Fruit fly (Drosophila melanogaster): ENCODE results near the gene Kap3.
A peak's percentile ranks its signal among the peaks of the same experiment; 100 is the strongest.

The Kap3 gene

dm6 chrX:11325175-11325768 lies 14.6 kb downstream of the Kap3 start, which contains the start of gene Gapvd1:
Gapvd1 (plus strand) TSS chrX:11325385.
- no peak for TF ChIP-seq Hr83 (GFP tag; optimal IDR thresholded peaks at IDR 0.05; ENCODE audit: poor library complexity, severe bottlenecking)
- no peak for TF ChIP-seq sv (GFP tag; optimal IDR thresholded peaks at IDR 0.05)
- no peak for TF ChIP-seq Rel (GFP tag; optimal IDR thresholded peaks at IDR 0.05)
- TF ChIP-seq Rel (tag; optimal IDR thresholded peaks at IDR 0.05) = no peak
- no peak for TF ChIP-seq Dfd (GFP tag; optimal IDR thresholded peaks at IDR 0.05)
- TF ChIP-seq HLH106 (tag; optimal IDR thresholded peaks at IDR 0.05) = no peak
- TF ChIP-seq Abd-B (GFP tag; optimal IDR thresholded peaks at IDR 0.05) = no peak
- peak; percentile 8 for TF ChIP-seq fru (GFP tag; optimal IDR thresholded peaks at IDR 0.05)
- TF ChIP-seq sage (GFP tag; optimal IDR thresholded peaks at IDR 0.05) = no peak
- no peak for TF ChIP-seq Vsx2 (GFP tag; optimal IDR thresholded peaks at IDR 0.05; ENCODE audit: partially characterized antibody)
- no peak for TF ChIP-seq brk (GFP tag; optimal IDR thresholded peaks at IDR 0.05)
- peak; percentile 26 for TF ChIP-seq h (GFP tag; optimal IDR thresholded peaks at IDR 0.05)
- TF ChIP-seq tai (GFP tag; optimal IDR thresholded peaks at IDR 0.05) = no peak
- no peak for TF ChIP-seq Myc (optimal IDR thresholded peaks at IDR 0.05)
- no peak for TF ChIP-seq Sp1 (GFP tag; optimal IDR thresholded peaks at IDR 0.05)
- no peak for TF ChIP-seq usp (GFP tag; optimal IDR thresholded peaks at IDR 0.05)
- peak; percentile 3 for TF ChIP-seq br (GFP tag; optimal IDR thresholded peaks at IDR 0.05)
- no peak for TF ChIP-seq Hr78 (GFP tag; optimal IDR thresholded peaks at IDR 0.05)
- peak; percentile 55 for TF ChIP-seq Hnf4 (GFP tag; optimal IDR thresholded peaks at IDR 0.05)
- TF ChIP-seq N (GFP tag; optimal IDR thresholded peaks at IDR 0.05) = no peak
- no peak for TF ChIP-seq rgr (GFP tag; optimal IDR thresholded peaks at IDR 0.05)
- no peak for TF ChIP-seq GATAd (GFP tag; optimal IDR thresholded peaks at IDR 0.05)
- no peak for TF ChIP-seq pan (optimal IDR thresholded peaks at IDR 0.05)
- peak; percentile 26 for TF ChIP-seq Jra (GFP tag; optimal IDR thresholded peaks at IDR 0.05)
- no peak for TF ChIP-seq OdsH (GFP tag; optimal IDR thresholded peaks at IDR 0.05)
- TF ChIP-seq dsf (GFP tag; optimal IDR thresholded peaks at IDR 0.05; ENCODE audit: borderline replicate concordance) = no peak
- no peak for TF ChIP-seq CG9705 (GFP tag; optimal IDR thresholded peaks at IDR 0.05)
- no peak for TF ChIP-seq CrebA (GFP tag; optimal IDR thresholded peaks at IDR 0.05; ENCODE audit: borderline replicate concordance)
- TF ChIP-seq ey (GFP tag; optimal IDR thresholded peaks at IDR 0.05) = no peak
- TF ChIP-seq dl (GFP tag; optimal IDR thresholded peaks at IDR 0.05; ENCODE audit: insufficient read depth in 1 of 2, partially characterized antibody in 2 of 2) = no peak
- no peak for TF ChIP-seq lola (GFP tag; optimal IDR thresholded peaks at IDR 0.05)
- no peak for TF ChIP-seq psq (GFP tag; optimal IDR thresholded peaks at IDR 0.05)
- TF ChIP-seq Mio (GFP tag; optimal IDR thresholded peaks at IDR 0.05) = no peak
- no peak for TF ChIP-seq jim (GFP tag; optimal IDR thresholded peaks at IDR 0.05)
- no peak for TF ChIP-seq woc (GFP tag; optimal IDR thresholded peaks at IDR 0.05)
- TF ChIP-seq dmrt93B (GFP tag; optimal IDR thresholded peaks at IDR 0.05) = no peak
- TF ChIP-seq CG32264 (GFP tag; optimal IDR thresholded peaks at IDR 0.05) = no peak
- no peak for TF ChIP-seq Dif (GFP tag; optimal IDR thresholded peaks at IDR 0.05; ENCODE audit: partially characterized antibody)
- no peak for TF ChIP-seq foxo (GFP tag; optimal IDR thresholded peaks at IDR 0.05)

- no peak for TF ChIP-seq OdsH (GFP tag; optimal IDR thresholded peaks at IDR 0.05)
- no peak for TF ChIP-seq Vsx2 (GFP tag; optimal IDR thresholded peaks at IDR 0.05; ENCODE audit: partially characterized antibody)
- TF ChIP-seq usp (GFP tag; optimal IDR thresholded peaks at IDR 0.05) = no peak
- TF ChIP-seq foxo (GFP tag; optimal IDR thresholded peaks at IDR 0.05) = no peak
- no peak for TF ChIP-seq Jra (GFP tag; optimal IDR thresholded peaks at IDR 0.05)
- no peak for TF ChIP-seq CrebA (GFP tag; optimal IDR thresholded peaks at IDR 0.05; ENCODE audit: borderline replicate concordance)
- no peak for TF ChIP-seq HLH106 (tag; optimal IDR thresholded peaks at IDR 0.05)
- no peak for TF ChIP-seq woc (GFP tag; optimal IDR thresholded peaks at IDR 0.05)
- TF ChIP-seq Mio (GFP tag; optimal IDR thresholded peaks at IDR 0.05) = no peak
- TF ChIP-seq dl (GFP tag; optimal IDR thresholded peaks at IDR 0.05; ENCODE audit: insufficient read depth in 1 of 2, partially characterized antibody in 2 of 2) = no peak
- no peak for TF ChIP-seq psq (GFP tag; optimal IDR thresholded peaks at IDR 0.05)
- no peak for TF ChIP-seq Myc (optimal IDR thresholded peaks at IDR 0.05)
Measured at dm6 chrX:11322659-11323058, 17.2 kb downstream of the Kap3 start.
